Fruit fly (Drosophila melanogaster): Measurements from ENCODE around the gene CG32055.

DNA sequence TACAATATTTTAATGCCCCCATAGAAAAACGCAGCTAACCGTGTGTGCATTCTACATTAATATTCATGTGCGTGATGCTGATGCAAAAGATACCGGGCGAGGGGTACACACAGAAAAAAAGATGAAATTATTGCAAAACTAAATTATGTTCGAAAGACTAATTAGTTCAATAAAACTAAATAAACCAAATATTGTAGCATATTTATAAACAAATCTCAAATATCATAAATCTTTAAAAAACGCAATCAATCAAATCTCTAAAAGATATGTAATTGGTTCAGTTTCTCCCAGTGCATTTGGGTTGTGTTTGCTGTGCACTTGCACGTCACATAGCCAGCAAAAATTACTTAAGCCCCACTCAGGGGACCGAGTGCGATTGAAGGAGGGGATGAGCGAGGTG, 21.4 kb downstream of the CG32055 start:
- TF ChIP-seq CG8478 (optimal IDR thresholded peaks at IDR 0.05) (no peak), CTCF (optimal IDR thresholded peaks at IDR 0.05) (no peak)
